Worm (Caenorhabditis elegans): ENCODE data around the gene ceh-41.

- TF ChIP-seq nhr-237 (tag; optimal IDR thresholded peaks at IDR 0.05) (no peak), nhr-10 (tag; optimal IDR thresholded peaks at IDR 0.05) (no peak), nhr-21 (tag; optimal IDR thresholded peaks at IDR 0.05) (no peak), nhr-25 (tag; optimal IDR thresholded peaks at IDR 0.05) (no peak), unc-62 (GFP tag; optimal IDR thresholded peaks at IDR 0.05) (no peak), ceh-82 (tag; optimal IDR thresholded peaks at IDR 0.05) (no peak), dmd-4 (tag; optimal IDR thresholded peaks at IDR 0.05) (no peak), alr-1 (tag; optimal IDR thresholded peaks at IDR 0.05) (no peak), blmp-1 (tag; optimal IDR thresholded peaks at IDR 0.05; ENCODE audit: insufficient read depth) (no peak), nhr-12 (tag; optimal IDR thresholded peaks at IDR 0.05) (no peak), mdl-1 (tag; optimal IDR thresholded peaks at IDR 0.05) (no peak)
These were observed 42.3 kb upstream of the ceh-41 start for ce11 chrX:1890817-1891216.

Data from whole organism, L2 larva.